Worm (Caenorhabditis elegans): ENCODE results near the gene C04H5.1.

C04H5.1 gene

ce11 chrII:14563766-14564370, 29.8 kb downstream of the C04H5.1 start:
- TF ChIP-seq ZK337.2 (GFP tag; IDR thresholded peaks at IDR 0.05) (peak; percentile 69; the same call in 1 of the 2 replicates), lsy-2 (tag; optimal IDR thresholded peaks at IDR 0.05) (peak; percentile 15 to 94), hmg-1.1 (GFP tag; IDR thresholded peaks at IDR 0.05) (0 out of 2 replicates have a peak, but pooled peaks have one; percentile 44), mes-2 (tag; optimal IDR thresholded peaks at IDR 0.05; ENCODE audit: poor library complexity, severe bottlenecking) (peak; percentile 71), madf-5 (GFP tag; IDR thresholded peaks at IDR 0.05) (peak in 1 of 2 experiments; percentile 43; a peak in 1 of 4 replicates), nhr-77 (tag; optimal IDR thresholded peaks at IDR 0.05) (peak; percentile 32), hif-1 (tag; optimal IDR thresholded peaks at IDR 0.05) (peak in 1 of 2 experiments; percentile 32), unc-130 (GFP tag; optimal IDR thresholded peaks at IDR 0.05) (peak; percentile 12), lin-38 (GFP tag; IDR thresholded peaks at IDR 0.05) (peak; percentile 48)

ce11 chrII:14567811-14568210, 33.7 kb downstream of the C04H5.1 start:
- no peak for TF ChIP-seq dmd-6 (GFP tag; IDR thresholded peaks at IDR 0.05)
- no peak for TF ChIP-seq skn-1 (tag; optimal IDR thresholded peaks at IDR 0.05)
- no peak for TF ChIP-seq jun-1 (tag; optimal IDR thresholded peaks at IDR 0.05)
- TF ChIP-seq aha-1 (tag): peak; percentile 68
- TF ChIP-seq ZK337.2 (GFP tag; IDR thresholded peaks at IDR 0.05): no peak

- no peak for TF ChIP-seq attf-4 (tag; optimal IDR thresholded peaks at IDR 0.05)
- no peak for TF ChIP-seq dmd-6 (GFP tag; IDR thresholded peaks at IDR 0.05)
- no peak for TF ChIP-seq ztf-7 (tag; optimal IDR thresholded peaks at IDR 0.05)
- no peak for TF ChIP-seq dpl-1 (GFP tag; optimal IDR thresholded peaks at IDR 0.05)
- peak; percentile 10 for TF ChIP-seq fkh-10 (GFP tag; optimal IDR thresholded peaks at IDR 0.05)
- no peak for TF ChIP-seq lin-29 (GFP tag; IDR thresholded peaks at IDR 0.05)
- TF ChIP-seq hlh-30 (tag; optimal IDR thresholded peaks at IDR 0.05; ENCODE audit: insufficient read depth): no peak
- TF ChIP-seq daf-16 (GFP tag; optimal IDR thresholded peaks at IDR 0.05): no peak
- peak; percentile 10 for TF ChIP-seq daf-16 (tag; optimal IDR thresholded peaks at IDR 0.05)
- no peak for TF ChIP-seq arid-1 (GFP tag; conservative IDR thresholded peaks at IDR 0.05)
- no peak for TF ChIP-seq mes-2 (tag; optimal IDR thresholded peaks at IDR 0.05; ENCODE audit: poor library complexity, severe bottlenecking)
- TF ChIP-seq egl-43 (GFP tag; IDR thresholded peaks at IDR 0.05): peak; percentile 63; the same call in 1 of the 2 replicates
- TF ChIP-seq F37D6.2 (tag; optimal IDR thresholded peaks at IDR 0.05): peak; percentile 7
- TF ChIP-seq mep-1 (tag; optimal IDR thresholded peaks at IDR 0.05): no peak
- TF ChIP-seq lin-38 (GFP tag; IDR thresholded peaks at IDR 0.05): no peak
- TF ChIP-seq lir-3 (tag; optimal IDR thresholded peaks at IDR 0.05): no peak
- TF ChIP-seq hmg-1.1 (GFP tag; IDR thresholded peaks at IDR 0.05): peak; percentile 43; the same call in 1 of the 2 replicates
- 0 out of 2 replicates have a peak, but pooled peaks have one; percentile 16 for TF ChIP-seq F26F4.8 (GFP tag; conservative IDR thresholded peaks at IDR 0.05)
- no peak for TF ChIP-seq zip-2 (tag; optimal IDR thresholded peaks at IDR 0.05)
- 0 out of 2 replicates have a peak, but pooled peaks have one; percentile 51 for TF ChIP-seq ctbp-1 (GFP tag; IDR thresholded peaks at IDR 0.05)
- TF ChIP-seq ZK337.2 (GFP tag; IDR thresholded peaks at IDR 0.05): no peak
- no peak for TF ChIP-seq spr-3 (GFP tag; optimal IDR thresholded peaks at IDR 0.05)
- TF ChIP-seq zfp-3 (GFP tag; conservative IDR thresholded peaks at IDR 0.05): no peak
- peak in 1 of 2 experiments; percentile 10 for TF ChIP-seq lsy-2 (tag; optimal IDR thresholded peaks at IDR 0.05)
- peak; percentile 84 for TF ChIP-seq set-16 (GFP tag; IDR thresholded peaks at IDR 0.05)
- peak; percentile 40 for TF ChIP-seq rbr-2 (tag; optimal IDR thresholded peaks at IDR 0.05)
- no peak for TF ChIP-seq nhr-42 (GFP tag; IDR thresholded peaks at IDR 0.05)
- no peak for TF ChIP-seq nhr-76 (tag; optimal IDR thresholded peaks at IDR 0.05)
- 0 out of 4 replicates have a peak, but pooled peaks of 1 of the 2 experiments have one; percentile 27 for TF ChIP-seq madf-5 (GFP tag; IDR thresholded peaks at IDR 0.05)
Observed at ce11 chrII:14569322-14569721, 35.2 kb downstream of the C04H5.1 start.

All from whole organism, L4 larva.